Worm (Caenorhabditis elegans): ENCODE results near the gene F38A5.6.
A peak's percentile ranks its signal among the peaks of the same experiment; 100 is the strongest.

The F38A5.6 gene

DNA sequence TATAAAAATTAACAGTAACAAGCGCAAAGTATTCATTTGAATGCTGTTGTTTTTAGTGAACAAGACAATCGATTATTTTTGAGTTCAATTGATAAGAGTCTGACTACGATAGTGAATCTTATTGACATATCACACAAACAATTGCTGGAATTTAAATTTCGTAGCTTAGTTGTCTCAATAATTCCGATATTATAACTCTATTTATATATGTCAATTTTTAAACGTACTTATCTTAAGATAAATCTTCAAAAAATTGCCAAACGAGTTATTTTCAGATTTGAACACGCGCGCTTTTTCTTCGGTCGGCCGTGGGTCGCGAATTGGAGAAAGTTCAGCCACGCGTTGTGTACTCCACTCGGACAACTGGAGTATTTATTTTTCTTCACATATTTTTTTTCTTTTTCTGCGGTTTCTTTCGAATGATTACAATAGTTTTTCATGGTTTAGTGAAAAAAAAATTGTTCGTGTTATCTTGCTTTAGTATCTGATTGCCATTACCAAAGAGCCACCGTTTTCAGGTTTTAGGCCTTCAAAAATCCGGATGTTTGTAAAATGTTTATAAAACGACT lies 34.6 kb upstream of the F38A5.6 start, which contains the start of the genes cest-5.1 and C01B10.9 (continued):
- TF ChIP-seq lin-11 (tag; optimal IDR thresholded peaks at IDR 0.05) (no peak), hlh-15 (tag; optimal IDR thresholded peaks at IDR 0.05) (no peak), che-1 (tag; optimal IDR thresholded peaks at IDR 0.05) (no peak), ets-4 (tag; optimal IDR thresholded peaks at IDR 0.05) (peak; percentile 90), nfya-1 (tag; optimal IDR thresholded peaks at IDR 0.05) (peak; percentile 5), syd-9 (tag; optimal IDR thresholded peaks at IDR 0.05) (no peak), ceh-14 (tag; optimal IDR thresholded peaks at IDR 0.05) (peak; percentile 68), ceh-22 (tag; optimal IDR thresholded peaks at IDR 0.05) (no peak), K09A11.1 (tag; optimal IDR thresholded peaks at IDR 0.05; ENCODE audit: insufficient read depth) (no peak), ceh-2 (tag; optimal IDR thresholded peaks at IDR 0.05) (peak; percentile 90), C38D4.7 (GFP tag; optimal IDR thresholded peaks at IDR 0.05) (no peak), unc-3 (GFP tag; conservative IDR thresholded peaks at IDR 0.05) (no peak), unc-3 (tag; optimal IDR thresholded peaks at IDR 0.05) (peak; percentile 23), C08G9.2 (tag; optimal IDR thresholded peaks at IDR 0.05) (peak; percentile 91), nhr-232 (tag; optimal IDR thresholded peaks at IDR 0.05) (no peak), sox-2 (GFP tag; IDR thresholded peaks at IDR 0.05) (no peak), gmeb-2 (tag; optimal IDR thresholded peaks at IDR 0.05) (no peak), npax-4 (tag; optimal IDR thresholded peaks at IDR 0.05) (no peak), ama-1 (optimal IDR thresholded peaks at IDR 0.05) (no peak), nhr-11 (tag; optimal IDR thresholded peaks at IDR 0.05) (no peak), ceh-9 (tag; optimal IDR thresholded peaks at IDR 0.05) (no peak)

DNA sequence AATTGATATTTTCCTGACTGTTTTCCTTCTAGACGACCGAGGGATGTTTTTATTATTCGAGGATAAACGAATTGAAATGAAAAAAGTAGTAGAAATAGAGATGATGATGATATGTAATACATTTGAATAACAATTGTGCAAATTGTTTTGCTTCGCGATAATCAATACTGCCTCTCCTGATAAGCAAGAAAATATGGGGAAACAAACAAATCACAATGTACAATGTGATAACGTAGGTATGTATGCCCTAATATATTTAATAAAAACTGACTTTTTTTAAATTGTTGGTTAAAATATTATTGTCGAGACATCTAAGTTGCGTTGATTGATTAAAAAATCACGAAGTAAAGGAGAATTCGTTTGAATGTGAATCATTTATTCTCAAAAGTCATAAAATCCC lies 30.6 kb upstream of the F38A5.6 start, which contains the start of gene cest-5.2:
Gene cest-5.2 (minus strand): TSS at position 128 of the 400 bp plus-strand sequence.
- TF ChIP-seq C38D4.7 (GFP tag; optimal IDR thresholded peaks at IDR 0.05) (no peak), elt-2 (tag; optimal IDR thresholded peaks at IDR 0.05) (peak; percentile 73), pros-1 (tag; optimal IDR thresholded peaks at IDR 0.05) (no peak), ceh-34 (tag; optimal IDR thresholded peaks at IDR 0.05) (no peak)

DNA sequence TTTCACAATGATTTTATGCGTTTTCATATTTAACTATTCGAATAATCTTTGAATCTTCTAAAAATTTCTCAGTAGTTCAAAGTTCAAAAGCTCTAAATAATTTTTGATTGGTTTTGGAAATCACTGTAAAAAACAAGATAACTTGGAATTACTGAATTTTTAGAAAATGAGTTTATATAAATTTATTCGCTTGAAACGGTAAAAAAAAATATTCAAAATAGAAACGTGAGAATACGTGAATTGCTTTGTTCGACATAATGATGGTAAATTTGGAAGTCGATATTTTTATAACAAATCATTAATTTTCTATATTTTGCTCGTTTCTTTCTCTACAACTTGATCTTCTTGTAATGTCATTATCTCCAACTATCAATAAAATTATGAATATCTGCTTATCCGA lies 26.2 kb upstream of the F38A5.6 start, which contains the start of gene C01B10.44:
Gene C01B10.44 (plus strand): TSS at position 301 of the 400 bp plus-strand sequence.
- no peak for TF ChIP-seq nhr-232 (tag; optimal IDR thresholded peaks at IDR 0.05)
- TF ChIP-seq mec-3 (tag; optimal IDR thresholded peaks at IDR 0.05; ENCODE audit: borderline replicate concordance) = no peak

- no peak for TF ChIP-seq fkh-10 (GFP tag; optimal IDR thresholded peaks at IDR 0.05)
- no peak for TF ChIP-seq sox-4 (tag; optimal IDR thresholded peaks at IDR 0.05)
- TF ChIP-seq ceh-24 (tag; optimal IDR thresholded peaks at IDR 0.05) = no peak
- TF ChIP-seq mec-3 (tag; optimal IDR thresholded peaks at IDR 0.05; ENCODE audit: borderline replicate concordance) = no peak
- TF ChIP-seq pha-2 (tag; optimal IDR thresholded peaks at IDR 0.05) = no peak
- no peak for TF ChIP-seq nhr-11 (tag; optimal IDR thresholded peaks at IDR 0.05)
- TF ChIP-seq unc-3 (GFP tag; conservative IDR thresholded peaks at IDR 0.05) = no peak
- no peak for TF ChIP-seq unc-3 (tag; optimal IDR thresholded peaks at IDR 0.05)
- no peak for TF ChIP-seq ceh-14 (tag; optimal IDR thresholded peaks at IDR 0.05)
- no peak for TF ChIP-seq ama-1 (optimal IDR thresholded peaks at IDR 0.05)
- TF ChIP-seq npax-4 (tag; optimal IDR thresholded peaks at IDR 0.05) = no peak
- no peak for TF ChIP-seq ahr-1 (tag; optimal IDR thresholded peaks at IDR 0.05)
- TF ChIP-seq K02D7.2 (tag; optimal IDR thresholded peaks at IDR 0.05) = no peak
- TF ChIP-seq unc-42 (tag; optimal IDR thresholded peaks at IDR 0.05) = no peak
- TF ChIP-seq ceh-2 (tag; optimal IDR thresholded peaks at IDR 0.05) = no peak
- no peak for TF ChIP-seq ceh-19 (GFP tag; optimal IDR thresholded peaks at IDR 0.05)
- no peak for TF ChIP-seq odd-2 (tag; optimal IDR thresholded peaks at IDR 0.05)
- no peak for TF ChIP-seq zip-5 (tag; optimal IDR thresholded peaks at IDR 0.05)
- no peak for TF ChIP-seq ttx-3 (tag; optimal IDR thresholded peaks at IDR 0.05)
Measured at ce11 chrIV:6622142-6622541, 24.9 kb upstream of the F38A5.6 start.

All from whole organism, late embryonic.